Worm (Caenorhabditis elegans): ENCODE measurements around the gene suf-1.

DNA sequence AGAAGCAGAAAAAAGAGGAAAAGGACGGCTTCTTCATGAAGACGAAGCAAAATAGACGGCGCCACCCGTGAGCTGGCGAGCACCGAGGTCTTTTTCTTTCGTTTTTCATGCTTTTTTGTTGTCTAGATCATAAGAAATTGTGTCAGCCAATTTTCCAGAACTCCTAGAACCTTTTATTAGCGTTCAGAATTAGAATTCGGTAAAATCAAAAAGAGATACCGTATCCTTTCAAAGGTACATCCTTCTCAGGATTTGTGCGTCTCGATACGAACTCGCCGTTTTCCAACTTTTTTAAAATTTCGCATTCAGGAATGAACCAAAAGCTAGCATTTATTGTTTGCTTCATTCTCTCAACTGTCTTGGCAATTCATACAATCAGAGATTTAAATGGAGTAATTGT, 30.6 kb upstream of the suf-1 start, which contains the start of gene F54C9.7:
- TF ChIP-seq nhr-11 (tag; optimal IDR thresholded peaks at IDR 0.05) (no peak), zip-5 (tag; optimal IDR thresholded peaks at IDR 0.05) (no peak), pha-2 (tag; optimal IDR thresholded peaks at IDR 0.05) (no peak), ceh-48 (tag; optimal IDR thresholded peaks at IDR 0.05) (no peak), unc-42 (tag; optimal IDR thresholded peaks at IDR 0.05) (no peak), nfya-1 (tag; optimal IDR thresholded peaks at IDR 0.05) (no peak), ceh-24 (tag; optimal IDR thresholded peaks at IDR 0.05) (no peak), pha-4 (tag; optimal IDR thresholded peaks at IDR 0.05) (no peak), dve-1 (tag; optimal IDR thresholded peaks at IDR 0.05) (no peak), lin-11 (tag; optimal IDR thresholded peaks at IDR 0.05) (no peak)
